Worm (Caenorhabditis elegans) whole organism, L1 larva: ENCODE measurements around the gene C30B5.2.

Experiments used
- C04F5.9 ChIP-seq: sonication (generic microtip); optimal IDR thresholded peaks from 2 replicates; lab custom pipeline; 2016; ENCODE audit warnings: missing genetic modification characterization, missing compliant biosample characterization
- C34B4.2 ChIP-seq: sonication (generic microtip); optimal IDR thresholded peaks from 2 replicates; lab custom pipeline; 2017; ENCODE audit warnings: mild to moderate bottlenecking, missing genetic modification characterization, missing compliant biosample characterization
- F16B12.6 ChIP-seq: fragments of 150-350 bp; optimal IDR thresholded peaks from 2 replicates; lab custom pipeline; 2014; ENCODE audit warnings: missing biosample characterization, missing genetic modification characterization
- Y116A8C.19 ChIP-seq: sonication (generic microtip); optimal IDR thresholded peaks from 2 replicates; lab custom pipeline; 2016; ENCODE audit warnings: missing compliant biosample characterization, missing genetic modification characterization, borderline replicate concordance
- aly-2 ChIP-seq: fragments of 150-350 bp; optimal IDR thresholded peaks from 2 replicates; lab custom pipeline; 2014; ENCODE audit warnings: missing biosample characterization, missing genetic modification characterization
- ama-1 ChIP-seq: fragments of 150-350 bp; optimal IDR thresholded peaks from 2 replicates; lab custom pipeline; 2014
- ceh-63 ChIP-seq: fragments of 200-800 bp; sonication (Bioruptor generic); optimal IDR thresholded peaks from 2 replicates; lab custom pipeline; 2018; ENCODE audit warnings: mild to moderate bottlenecking, missing genetic modification characterization, missing compliant biosample characterization
- ceh-82 ChIP-seq, 3 experiments: fragments of 150-350 bp in 1 of 3; sonication (generic microtip) in 2 of 3; optimal IDR thresholded peaks; 2 replicates each; lab custom pipeline; 2014 to 2017; ENCODE audit warnings: missing biosample characterization in 3 of 3, missing genetic modification characterization in 3 of 3
- ceh-90 ChIP-seq: sonication (generic microtip); optimal IDR thresholded peaks from 2 replicates; lab custom pipeline; 2016; ENCODE audit warnings: missing genetic modification characterization, missing compliant biosample characterization
- ces-1 ChIP-seq: fragments of 150-350 bp; optimal IDR thresholded peaks from 2 replicates; lab custom pipeline; 2014; ENCODE audit warnings: missing biosample characterization, missing genetic modification reagents, missing genetic modification characterization
- dsc-1 ChIP-seq: sonication (generic microtip); optimal IDR thresholded peaks from 2 replicates; lab custom pipeline; 2016; ENCODE audit warnings: mild to moderate bottlenecking, missing genetic modification characterization, missing compliant biosample characterization
- efl-1 ChIP-seq, 4 experiments: fragments of 150-350 bp; optimal IDR thresholded peaks in 3 of 4; peaks in 1 of 4; 1 replicate in 1 of 4; 2 replicates in 3 of 4; lab custom pipeline; 2014; ENCODE audit warnings: missing biosample characterization in 2 of 4, missing genetic modification characterization in 2 of 4, missing genetic modification reagents in 2 of 4
- efl-3 ChIP-seq: fragments of 200-800 bp; sonication (Bioruptor generic); optimal IDR thresholded peaks from 2 replicates; lab custom pipeline; 2018; ENCODE audit warnings: mild to moderate bottlenecking, missing genetic modification characterization, missing compliant biosample characterization
- elt-2 ChIP-seq: sonication (generic microtip); optimal IDR thresholded peaks from 2 replicates; lab custom pipeline; 2016; ENCODE audit warnings: missing genetic modification characterization, mild to moderate bottlenecking, inconsistent platforms, missing compliant biosample characterization, missing genetic modification reagents
- ets-5 ChIP-seq: fragments of 200-800 bp; sonication (Bioruptor generic); IDR thresholded peaks from 2 replicates; pipeline ENCODE4 v1.3.6; 2022; ENCODE audit warnings: missing genetic modification characterization, missing compliant biosample characterization
- fkh-4 ChIP-seq: sonication (generic microtip); optimal IDR thresholded peaks from 2 replicates; lab custom pipeline; 2016; ENCODE audit warnings: missing compliant biosample characterization, missing genetic modification characterization, borderline replicate concordance
- jun-1 ChIP-seq: fragments of 150-350 bp; optimal IDR thresholded peaks from 2 replicates; lab custom pipeline; 2014; ENCODE audit warnings: missing biosample characterization, missing genetic modification reagents, missing genetic modification characterization
- lin-13 ChIP-seq: fragments of 150-350 bp; optimal IDR thresholded peaks from 2 replicates; lab custom pipeline; 2014; ENCODE audit warnings: missing biosample characterization, missing genetic modification reagents, missing genetic modification characterization
- lin-35 ChIP-seq, 2 experiments: fragments of 150-350 bp; optimal IDR thresholded peaks; 2 replicates each; lab custom pipeline; 2014; ENCODE audit warnings: missing biosample characterization in 2 of 2, missing genetic modification characterization in 2 of 2, missing genetic modification reagents in 2 of 2
- lir-3 ChIP-seq: sonication (generic microtip); optimal IDR thresholded peaks from 2 replicates; lab custom pipeline; 2016; ENCODE audit warnings: mild to moderate bottlenecking, missing genetic modification characterization, moderate library complexity, missing compliant biosample characterization; ENCODE audit not compliant: poor library complexity
- mab-9 ChIP-seq: fragments of 200-800 bp; sonication (Bioruptor generic); IDR thresholded peaks from 2 replicates; pipeline ENCODE4 v1.3.6; 2022; ENCODE audit warnings: missing genetic modification reagents, missing genetic modification characterization, missing compliant biosample characterization
- mdl-1 ChIP-seq, 2 experiments: fragments of 150-350 bp; optimal IDR thresholded peaks; 2 replicates each; lab custom pipeline; 2014 to 2017; ENCODE audit warnings: missing biosample characterization in 2 of 2, missing genetic modification characterization in 2 of 2, inconsistent platforms in 1 of 2
- mep-1 ChIP-seq: fragments of 150-350 bp; optimal IDR thresholded peaks from 2 replicates; lab custom pipeline; 2014; ENCODE audit warnings: missing biosample characterization, missing genetic modification characterization
- nhr-11 ChIP-seq: fragments of 150-350 bp; optimal IDR thresholded peaks from 2 replicates; lab custom pipeline; 2014; ENCODE audit warnings: missing biosample characterization, missing genetic modification characterization
- nhr-19 ChIP-seq: fragments of 200-800 bp; sonication (Bioruptor generic); conservative IDR thresholded peaks from 2 replicates; pipeline ENCODE4 v1.3.6; 2022; ENCODE audit warnings: missing genetic modification characterization, missing compliant biosample characterization
- nhr-237 ChIP-seq: fragments of 150-350 bp; optimal IDR thresholded peaks from 2 replicates; lab custom pipeline; 2014; ENCODE audit warnings: missing biosample characterization, missing genetic modification characterization
- nhr-28 ChIP-seq: fragments of 150-350 bp; optimal IDR thresholded peaks from 2 replicates; lab custom pipeline; 2014; ENCODE audit warnings: missing biosample characterization, missing genetic modification characterization
- nhr-76 ChIP-seq: sonication (generic microtip); optimal IDR thresholded peaks from 2 replicates; lab custom pipeline; 2017; ENCODE audit warnings: missing biosample characterization, missing genetic modification characterization
- nhr-84 ChIP-seq: sonication (generic microtip); optimal IDR thresholded peaks from 2 replicates; lab custom pipeline; 2017; ENCODE audit warnings: missing biosample characterization, missing genetic modification characterization
- nhr-85 ChIP-seq: sonication (generic microtip); peaks from one replicate; lab custom pipeline; 2016; ENCODE audit warnings: missing genetic modification characterization, inconsistent platforms, missing compliant biosample characterization
- nhr-90 ChIP-seq: sonication (generic microtip); optimal IDR thresholded peaks from 2 replicates; lab custom pipeline; 2016; ENCODE audit warnings: mild to moderate bottlenecking, missing genetic modification characterization, missing compliant biosample characterization; ENCODE audit not compliant: poor library complexity
- pqm-1 ChIP-seq: sonication (generic microtip); optimal IDR thresholded peaks from 3 replicates; lab custom pipeline; 2017; ENCODE audit warnings: missing biosample characterization, missing genetic modification characterization
- skn-1 ChIP-seq: fragments of 150-350 bp; optimal IDR thresholded peaks from 2 replicates; lab custom pipeline; 2014; ENCODE audit warnings: missing biosample characterization, missing genetic modification characterization
- sox-4 ChIP-seq: sonication (generic microtip); optimal IDR thresholded peaks from 2 replicates; lab custom pipeline; 2016; ENCODE audit warnings: missing genetic modification characterization, missing compliant biosample characterization
- sptf-1 ChIP-seq: fragments of 150-350 bp; optimal IDR thresholded peaks from 2 replicates; lab custom pipeline; 2014; ENCODE audit warnings: missing biosample characterization, missing genetic modification characterization
- sup-37 ChIP-seq: fragments of 200-800 bp; sonication (Bioruptor generic); optimal IDR thresholded peaks from 2 replicates; lab custom pipeline; 2018; ENCODE audit warnings: mild to moderate bottlenecking, missing genetic modification characterization, missing compliant biosample characterization
- swsn-7 ChIP-seq: sonication (generic microtip); optimal IDR thresholded peaks from 2 replicates; lab custom pipeline; 2016; ENCODE audit warnings: missing genetic modification characterization, missing compliant biosample characterization
- unc-30 ChIP-seq: sonication (generic microtip); optimal IDR thresholded peaks from 2 replicates; lab custom pipeline; 2017; ENCODE audit warnings: missing biosample characterization, missing genetic modification characterization
- unc-62 ChIP-seq: fragments of 150-350 bp; optimal IDR thresholded peaks from 2 replicates; lab custom pipeline; 2014; ENCODE audit warnings: missing biosample characterization, missing genetic modification reagents, missing genetic modification characterization
- zip-4 ChIP-seq: fragments of 200-800 bp; sonication (Bioruptor generic); optimal IDR thresholded peaks from 2 replicates; lab custom pipeline; 2018; ENCODE audit warnings: mild to moderate bottlenecking, missing genetic modification characterization, moderate library complexity, missing compliant biosample characterization
- ztf-11 ChIP-seq, 2 experiments: sonication (generic microtip); optimal IDR thresholded peaks; 2 replicates each; lab custom pipeline; 2016 to 2017; ENCODE audit warnings: missing genetic modification characterization in 2 of 2, missing biosample characterization in 1 of 2, missing compliant biosample characterization in 1 of 2
- ztf-4 ChIP-seq: fragments of 150-350 bp; optimal IDR thresholded peaks from 2 replicates; lab custom pipeline; 2014; ENCODE audit warnings: missing biosample characterization, missing genetic modification characterization

C30B5.2 gene

DNA sequence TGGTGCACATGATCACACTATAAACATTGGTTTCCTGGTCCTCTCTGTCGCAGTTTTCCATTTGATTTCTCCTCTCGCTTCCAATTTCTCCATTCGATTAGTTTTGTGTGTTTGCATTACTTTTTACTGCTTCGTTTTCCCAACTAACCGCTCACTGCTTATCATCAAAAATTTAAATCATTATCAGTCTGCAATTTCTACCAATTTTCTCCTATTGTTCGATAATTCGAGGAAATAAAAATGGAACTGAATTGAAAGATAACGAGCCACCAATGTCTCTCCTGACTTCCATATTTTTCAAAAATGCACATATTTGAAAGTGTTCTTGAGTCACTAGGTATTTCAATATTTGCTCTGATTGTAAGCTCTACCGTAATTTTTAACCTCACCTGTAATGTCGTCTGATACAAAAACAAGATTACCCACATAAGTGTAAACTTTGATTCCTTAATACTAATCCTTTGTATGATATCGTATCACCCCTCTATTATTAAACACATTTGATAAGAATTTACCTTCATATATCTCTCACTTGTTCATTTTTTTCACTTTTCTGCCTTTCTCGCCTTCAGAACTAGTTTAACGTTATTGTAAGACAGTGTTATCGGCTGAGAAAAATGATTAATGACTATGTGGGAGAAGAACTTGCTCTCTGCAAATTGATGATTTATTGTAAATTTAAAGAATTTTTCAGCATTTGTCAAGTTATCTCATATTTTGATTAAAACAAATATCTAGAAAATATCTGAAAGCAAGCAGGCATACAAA, 18.8 kb upstream of the C30B5.2 start (continued):
- TF ChIP-seq nhr-76 (tag; lab: Kevin White, UChicago) (no peak), lir-3 (tag; lab: Kevin White, UChicago) (no peak), unc-30 (tag; lab: Kevin White, UChicago) (no peak), nhr-84 (tag; lab: Kevin White, UChicago) (no peak), C34B4.2 (tag; lab: Kevin White, UChicago) (no peak), sptf-1 (tag; lab: Kevin White, UChicago) (no peak), efl-1 (optimal IDR thresholded peaks at IDR 0.05; lab: Kevin White, UChicago) (no peak), efl-1 (GFP tag; optimal IDR thresholded peaks at IDR 0.05 in 1 of 2; lab: Kevin White, UChicago) (no peak), nhr-28 (tag; lab: Kevin White, UChicago) (no peak), dsc-1 (tag; lab: Kevin White, UChicago) (no peak), ztf-11 (tag; optimal IDR thresholded peaks at IDR 0.05; lab: Kevin White, UChicago) (no peak), aly-2 (tag; lab: Kevin White, UChicago) (no peak), lin-35 (GFP tag; optimal IDR thresholded peaks at IDR 0.05; lab: Kevin White, UChicago) (no peak), nhr-85 (tag; lab: Kevin White, UChicago) (no peak), elt-2 (peak; percentile 81), ama-1 (lab: Kevin White, UChicago) (no peak), C04F5.9 (no peak), mab-9 (GFP tag; lab: Robert Waterston, UW) (no peak), sup-37 (GFP tag; lab: Kevin White, UChicago) (no peak)
- TF ChIP-seq, all 84 proteins: peak for 5

DNA sequence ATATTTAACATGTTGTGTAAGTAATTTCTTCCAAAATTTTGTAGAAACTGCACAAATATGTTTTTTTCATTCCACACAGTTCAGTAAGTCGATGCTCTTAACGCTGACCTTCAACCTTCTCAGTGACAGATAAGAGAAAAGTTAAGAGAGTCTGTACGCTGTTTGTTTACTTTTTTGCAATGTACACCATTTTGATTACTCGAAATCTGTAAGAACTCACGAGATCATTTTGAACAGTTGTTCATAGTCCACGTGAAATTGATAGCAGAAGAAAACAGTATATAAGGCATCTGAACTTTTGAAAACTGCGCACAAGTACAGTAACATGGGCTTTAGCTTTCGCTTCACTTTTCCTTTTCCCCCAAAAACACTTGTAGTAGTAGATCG, 18.2 kb upstream of the C30B5.2 start:
- TF ChIP-seq sox-4 (tag; lab: Kevin White, UChicago) = no peak
- no peak for TF ChIP-seq nhr-19
- no peak for TF ChIP-seq fkh-4
- no peak for TF ChIP-seq lin-35 (GFP tag; optimal IDR thresholded peaks at IDR 0.05; lab: Kevin White, UChicago)
- no peak for TF ChIP-seq efl-1 (optimal IDR thresholded peaks at IDR 0.05; lab: Kevin White, UChicago)
- no peak for TF ChIP-seq efl-1 (GFP tag; optimal IDR thresholded peaks at IDR 0.05 in 1 of 2; lab: Kevin White, UChicago)
- no peak for TF ChIP-seq Y116A8C.19 (tag; lab: Kevin White, UChicago)
- TF ChIP-seq, all 84 proteins: peak for 0

DNA sequence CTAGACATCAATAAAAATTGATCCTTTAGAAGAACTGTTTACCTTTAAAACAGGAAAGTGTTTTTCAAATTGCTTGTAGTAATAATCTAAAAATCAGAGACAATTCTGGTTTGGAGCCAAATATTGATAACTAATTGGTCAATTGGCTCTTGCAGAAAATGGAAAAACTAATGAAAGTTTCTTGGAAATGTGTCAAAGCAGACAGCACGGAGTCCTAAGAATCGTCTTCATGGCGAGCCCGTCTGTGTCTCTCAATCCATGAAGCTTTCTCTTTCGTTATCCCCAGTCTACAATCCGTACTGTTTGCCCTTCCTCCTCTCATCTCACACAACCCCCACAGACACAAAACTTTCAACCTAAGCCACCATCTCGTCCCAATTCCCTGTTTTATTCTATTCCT, 17.4 kb upstream of the C30B5.2 start, which contains the start of gene F40H3.1:
TSS of gene F40H3.1 (plus strand) at position 301 of the 400 bp plus-strand sequence.
- TF ChIP-seq C04F5.9 (no peak), ceh-63 (GFP tag; lab: Kevin White, UChicago) (no peak), pqm-1 (tag; lab: Kevin White, UChicago) (no peak), unc-62 (no peak), lin-35 (GFP tag; optimal IDR thresholded peaks at IDR 0.05; lab: Kevin White, UChicago) (no peak), ets-5 (GFP tag; lab: Robert Waterston, UW) (no peak), ces-1 (GFP tag; lab: Kevin White, UChicago) (no peak), aly-2 (tag; lab: Kevin White, UChicago) (no peak), lin-13 (GFP tag; lab: Kevin White, UChicago) (no peak), nhr-11 (no peak), efl-3 (GFP tag; lab: Kevin White, UChicago) (no peak)

DNA sequence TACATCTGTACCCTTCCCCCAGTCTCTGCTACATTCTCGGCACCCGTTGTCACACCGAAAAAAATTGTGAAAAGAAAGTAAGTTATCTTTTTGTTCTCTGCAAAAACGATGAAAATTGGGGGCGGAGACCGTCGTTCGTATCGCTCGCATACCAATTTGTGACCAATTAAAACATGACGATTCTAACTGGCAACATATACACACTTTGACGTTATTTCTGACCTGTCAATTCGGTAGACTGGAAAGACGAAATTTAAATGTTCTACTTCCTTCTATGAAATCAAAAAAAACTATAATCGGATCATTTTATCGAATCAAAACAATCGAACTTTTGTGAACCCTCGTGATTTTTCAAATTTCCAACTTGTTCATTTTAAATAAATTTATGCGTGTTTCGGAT, 16.4 kb upstream of the C30B5.2 start:
- TF ChIP-seq pqm-1 (tag; lab: Kevin White, UChicago) (no peak), mdl-1 (tag; optimal IDR thresholded peaks at IDR 0.05; lab: Kevin White, UChicago) (no peak), swsn-7 (tag; lab: Kevin White, UChicago) (no peak), ceh-90 (tag; lab: Kevin White, UChicago) (no peak), F16B12.6 (tag; lab: Kevin White, UChicago) (no peak), nhr-237 (no peak), lin-13 (GFP tag; lab: Kevin White, UChicago) (no peak), ztf-4 (tag; lab: Kevin White, UChicago) (no peak), nhr-85 (tag; lab: Kevin White, UChicago) (no peak), lin-35 (GFP tag; optimal IDR thresholded peaks at IDR 0.05; lab: Kevin White, UChicago) (no peak), mep-1 (tag; lab: Kevin White, UChicago) (no peak), ceh-82 (tag; optimal IDR thresholded peaks at IDR 0.05; lab: Kevin White, UChicago) (no peak), unc-30 (tag; lab: Kevin White, UChicago) (no peak), nhr-90 (tag; lab: Kevin White, UChicago) (no peak), ama-1 (lab: Kevin White, UChicago) (no peak), zip-4 (no peak), jun-1 (tag; lab: Kevin White, UChicago) (no peak), skn-1 (tag; lab: Kevin White, UChicago) (no peak)
